Fruit fly (Drosophila melanogaster): Measurements from ENCODE around the gene Mtch.
A peak's percentile ranks its signal among the peaks of the same experiment; 100 is the strongest.

Gene Mtch

dm6 chr3L:216325-216724, 31.9 kb downstream of the Mtch start, which contains the start of gene Kaz1-ORFB:
Kaz1-ORFB (plus strand) TSS chr3L:216625.
- TF ChIP-seq pdm3 (GFP tag; optimal IDR thresholded peaks at IDR 0.05) (no peak), Gug (GFP tag; IDR thresholded peaks at IDR 0.05) (no peak), Sox15 (GFP tag; optimal IDR thresholded peaks at IDR 0.05) (no peak), CG32006 (GFP tag; optimal IDR thresholded peaks at IDR 0.05) (no peak), CG31627 (GFP tag; optimal IDR thresholded peaks at IDR 0.05) (no peak), CG11294 (GFP tag; IDR thresholded peaks at IDR 0.05) (no peak), CG16779 (tag; optimal IDR thresholded peaks at IDR 0.05) (no peak), Hr38 (GFP tag; optimal IDR thresholded peaks at IDR 0.05) (no peak), Hr39 (GFP tag; optimal IDR thresholded peaks at IDR 0.05) (no peak), CG34406 (GFP tag; optimal IDR thresholded peaks at IDR 0.05) (no peak), eg (GFP tag; IDR thresholded peaks at IDR 0.05) (no peak), CG6792 (GFP tag; optimal IDR thresholded peaks at IDR 0.05) (no peak)

dm6 chr3L:217480-218118, 33.2 kb downstream of the Mtch start, which contains the start of gene CG13877:
CG13877 (plus strand) TSS chr3L:218068.
- TF ChIP-seq CG7368 (GFP tag; optimal IDR thresholded peaks at IDR 0.05) (no peak), Hr38 (GFP tag; optimal IDR thresholded peaks at IDR 0.05) (no peak), svp (GFP tag) (peak; percentile 92)

dm6 chr3L:223019-223902, 38.8 kb downstream of the Mtch start, which contains the start of the genes pyx and CG33229:
pyx (minus strand) TSS chr3L:223069.
CG33229 (plus strand) TSS chr3L:223852.
- TF ChIP-seq Eip75B (GFP tag; optimal IDR thresholded peaks at IDR 0.05) (peak; percentile 79), esn (GFP tag; optimal IDR thresholded peaks at IDR 0.05) (peak; percentile 88), dac (GFP tag; optimal IDR thresholded peaks at IDR 0.05) (peak; percentile 80), OdsH (GFP tag; optimal IDR thresholded peaks at IDR 0.05) (peak; percentile 87), Smox (GFP tag; optimal IDR thresholded peaks at IDR 0.05) (peak; percentile 78), salr (GFP tag; optimal IDR thresholded peaks at IDR 0.05) (peak; percentile 72), vri (GFP tag; optimal IDR thresholded peaks at IDR 0.05) (no peak), CG16779 (tag; optimal IDR thresholded peaks at IDR 0.05) (no peak), Ets96B (tag; optimal IDR thresholded peaks at IDR 0.05) (peak; percentile 70), CG4318 (GFP tag; optimal IDR thresholded peaks at IDR 0.05) (no peak), CG3919 (GFP tag; optimal IDR thresholded peaks at IDR 0.05) (peak; percentile 78), Sox102F (GFP tag; optimal IDR thresholded peaks at IDR 0.05) (peak; percentile 74), CG9139 (GFP tag; optimal IDR thresholded peaks at IDR 0.05) (no peak), fd59A (GFP tag; optimal IDR thresholded peaks at IDR 0.05) (peak; percentile 64), net (GFP tag; optimal IDR thresholded peaks at IDR 0.05) (peak; percentile 77), CG15336 (GFP tag; IDR thresholded peaks at IDR 0.05) (peak; percentile 62), CG6276 (GFP tag; optimal IDR thresholded peaks at IDR 0.05) (peak; percentile 74), CG11762 (GFP tag; optimal IDR thresholded peaks at IDR 0.05; ENCODE audit: insufficient read depth) (peak; percentile 40), spab (GFP tag; optimal IDR thresholded peaks at IDR 0.05) (peak; percentile 56), CG7368 (GFP tag; optimal IDR thresholded peaks at IDR 0.05) (no peak), CG6792 (GFP tag; optimal IDR thresholded peaks at IDR 0.05) (peak; percentile 74), dsx (GFP tag; optimal IDR thresholded peaks at IDR 0.05; ENCODE audit: poor library complexity, severe bottlenecking) (peak; percentile 67), Ets21C (GFP tag; optimal IDR thresholded peaks at IDR 0.05) (peak; percentile 86), CG31627 (GFP tag; optimal IDR thresholded peaks at IDR 0.05) (peak; percentile 92), Eip78C (GFP tag) (peak; percentile 91), CG6808 (GFP tag; optimal IDR thresholded peaks at IDR 0.05) (peak; percentile 71), CG6854 (GFP tag; optimal IDR thresholded peaks at IDR 0.05) (no peak), Hr38 (GFP tag; optimal IDR thresholded peaks at IDR 0.05) (no peak), acj6 (GFP tag; optimal IDR thresholded peaks at IDR 0.05) (peak; percentile 88), eg (GFP tag; IDR thresholded peaks at IDR 0.05) (peak; percentile 86), cyc (GFP tag; optimal IDR thresholded peaks at IDR 0.05) (peak; percentile 89), svp (GFP tag) (peak; percentile 93), Hr39 (GFP tag; optimal IDR thresholded peaks at IDR 0.05) (peak; percentile 89), CG3032 (tag; optimal IDR thresholded peaks at IDR 0.05) (peak; percentile 81), Sox15 (GFP tag; optimal IDR thresholded peaks at IDR 0.05) (peak; percentile 83), CG10669 (GFP tag; optimal IDR thresholded peaks at IDR 0.05) (peak; percentile 72), Blimp-1 (GFP tag; optimal IDR thresholded peaks at IDR 0.05) (peak; percentile 65), CG6163 (GFP tag; IDR thresholded peaks at IDR 0.05) (peak; percentile 81)

All from whole organism, prepupa.